Fruit fly (Drosophila melanogaster): Measurements from ENCODE around the gene Mettl3.
A peak's percentile ranks its signal among the peaks of the same experiment; 100 is the strongest.

The Mettl3 gene

dm6 chr3R:24007775-24008506, 24.0 kb upstream of the Mettl3 start:
- TF ChIP-seq Clk (GFP tag; optimal IDR thresholded peaks at IDR 0.05) (no peak), Mnt (GFP tag; optimal IDR thresholded peaks at IDR 0.05) (peak; percentile 5), CG14711 (tag; optimal IDR thresholded peaks at IDR 0.05) (no peak), toe (GFP tag; optimal IDR thresholded peaks at IDR 0.05) (no peak), bab1 (GFP tag; optimal IDR thresholded peaks at IDR 0.05) (no peak), cic (GFP tag; optimal IDR thresholded peaks at IDR 0.05) (peak; percentile 41), CG12768 (GFP tag; optimal IDR thresholded peaks at IDR 0.05) (no peak), kay (GFP tag; ENCODE audit: borderline replicate concordance) (peak; percentile 66), CG11617 (GFP tag; optimal IDR thresholded peaks at IDR 0.05) (no peak), CG5204 (GFP tag; optimal IDR thresholded peaks at IDR 0.05) (no peak), Crg-1 (GFP tag; optimal IDR thresholded peaks at IDR 0.05) (no peak), tj (GFP tag; optimal IDR thresholded peaks at IDR 0.05) (no peak), CG7101 (tag; optimal IDR thresholded peaks at IDR 0.05) (no peak), ovo (GFP tag; optimal IDR thresholded peaks at IDR 0.05) (no peak)

dm6 chr3R:24008887-24009286, 23.1 kb upstream of the Mettl3 start:
- no peak for TF ChIP-seq toe (GFP tag; optimal IDR thresholded peaks at IDR 0.05)
- no peak for TF ChIP-seq CG12768 (GFP tag; optimal IDR thresholded peaks at IDR 0.05)
- no peak for TF ChIP-seq CG7101 (tag; optimal IDR thresholded peaks at IDR 0.05)
- no peak for TF ChIP-seq kay (GFP tag; ENCODE audit: borderline replicate concordance)
- TF ChIP-seq Mnt (GFP tag; optimal IDR thresholded peaks at IDR 0.05): no peak

dm6 chr3R:24010637-24011214, 21.2 kb upstream of the Mettl3 start:
- TF ChIP-seq CG33017 (tag; optimal IDR thresholded peaks at IDR 0.05): peak; percentile 1
- TF ChIP-seq bab1 (GFP tag; optimal IDR thresholded peaks at IDR 0.05): no peak

- TF ChIP-seq Mnt (GFP tag; optimal IDR thresholded peaks at IDR 0.05): no peak
- TF ChIP-seq bab1 (GFP tag; optimal IDR thresholded peaks at IDR 0.05): no peak
- no peak for TF ChIP-seq tj (GFP tag; optimal IDR thresholded peaks at IDR 0.05)
- no peak for TF ChIP-seq CG5204 (GFP tag; optimal IDR thresholded peaks at IDR 0.05)
- TF ChIP-seq ovo (GFP tag; optimal IDR thresholded peaks at IDR 0.05): no peak
Measured at dm6 chr3R:24012038-24012693, 19.8 kb upstream of the Mettl3 start.

dm6 chr3R:24014600-24014999, 17.4 kb upstream of the Mettl3 start:
- TF ChIP-seq cnc (optimal IDR thresholded peaks at IDR 0.05) (no peak), CG14711 (tag; optimal IDR thresholded peaks at IDR 0.05) (no peak), Hr96 (GFP tag; optimal IDR thresholded peaks at IDR 0.05) (no peak), CG7045 (GFP tag; optimal IDR thresholded peaks at IDR 0.05) (no peak), pad (GFP tag; optimal IDR thresholded peaks at IDR 0.05) (no peak), Mnt (GFP tag; optimal IDR thresholded peaks at IDR 0.05) (no peak), toe (GFP tag; optimal IDR thresholded peaks at IDR 0.05) (no peak), kay (GFP tag; ENCODE audit: borderline replicate concordance) (no peak)

dm6 chr3R:24015449-24015848, 16.5 kb upstream of the Mettl3 start:
- TF ChIP-seq CG14711 (tag; optimal IDR thresholded peaks at IDR 0.05) (no peak), Crg-1 (GFP tag; optimal IDR thresholded peaks at IDR 0.05) (no peak), cic (GFP tag; optimal IDR thresholded peaks at IDR 0.05) (no peak), toe (GFP tag; optimal IDR thresholded peaks at IDR 0.05) (no peak), CG1620 (GFP tag; optimal IDR thresholded peaks at IDR 0.05) (no peak), CG33017 (tag; optimal IDR thresholded peaks at IDR 0.05) (no peak), Mnt (GFP tag; optimal IDR thresholded peaks at IDR 0.05) (no peak), pad (GFP tag; optimal IDR thresholded peaks at IDR 0.05) (no peak), Clk (GFP tag; optimal IDR thresholded peaks at IDR 0.05) (no peak), CG11617 (GFP tag; optimal IDR thresholded peaks at IDR 0.05) (no peak), cnc (optimal IDR thresholded peaks at IDR 0.05) (no peak), CG5204 (GFP tag; optimal IDR thresholded peaks at IDR 0.05) (no peak), kay (GFP tag; ENCODE audit: borderline replicate concordance) (no peak), bab1 (GFP tag; optimal IDR thresholded peaks at IDR 0.05) (no peak), CG7045 (GFP tag; optimal IDR thresholded peaks at IDR 0.05) (no peak)
